Worm (Caenorhabditis elegans) whole organism, late embryonic: ENCODE data around the gene F53B2.5.

Experiments used
- pha-4 ChIP-seq: fragments of 150-350 bp; optimal IDR thresholded peaks from 2 replicates; lab custom pipeline; 2018; ENCODE audit warnings: missing biosample characterization, missing genetic modification reagents, missing genetic modification characterization
- pqm-1 ChIP-seq: sonication (generic microtip); optimal IDR thresholded peaks from 2 replicates; lab custom pipeline; 2016; ENCODE audit warnings: missing genetic modification characterization, missing compliant biosample characterization

ce11 chrIV:12545393-12545792 lies 14.4 kb upstream of the F53B2.5 start:
- TF ChIP-seq pha-4 (tag; lab: Kevin White, UChicago) (no peak), pqm-1 (no peak)
